Fruit fly (Drosophila melanogaster): ENCODE results near the gene Rb97D.

Rb97D gene

dm6 chr3R:26893621-26894316, 18.2 kb upstream of the Rb97D start (continued):
- peak; percentile 10 for TF ChIP-seq Sp1 (GFP tag; optimal IDR thresholded peaks at IDR 0.05)
- no peak for TF ChIP-seq CrebA (GFP tag; optimal IDR thresholded peaks at IDR 0.05; ENCODE audit: borderline replicate concordance)
- peak in 1 of 2 experiments; percentile 47 for TF ChIP-seq foxo (GFP tag; optimal IDR thresholded peaks at IDR 0.05)
- TF ChIP-seq Abd-B (GFP tag; optimal IDR thresholded peaks at IDR 0.05), result no peak
- no peak for TF ChIP-seq CG32264 (GFP tag; optimal IDR thresholded peaks at IDR 0.05)
- no peak for TF ChIP-seq tai (GFP tag; optimal IDR thresholded peaks at IDR 0.05)
- TF ChIP-seq rgr (GFP tag; optimal IDR thresholded peaks at IDR 0.05), result peak; percentile 29
- TF ChIP-seq ey (GFP tag; optimal IDR thresholded peaks at IDR 0.05), result peak; percentile 43
- no peak for TF ChIP-seq sage (GFP tag; optimal IDR thresholded peaks at IDR 0.05)
- TF ChIP-seq lola (GFP tag; optimal IDR thresholded peaks at IDR 0.05), result no peak
- no peak for TF ChIP-seq Vsx2 (GFP tag; optimal IDR thresholded peaks at IDR 0.05; ENCODE audit: partially characterized antibody)

- TF ChIP-seq tai (GFP tag; optimal IDR thresholded peaks at IDR 0.05), result no peak
- TF ChIP-seq br (GFP tag; optimal IDR thresholded peaks at IDR 0.05), result peak; percentile 52
- TF ChIP-seq woc (GFP tag; optimal IDR thresholded peaks at IDR 0.05), result peak; percentile 27
- TF ChIP-seq ey (GFP tag; optimal IDR thresholded peaks at IDR 0.05), result peak; percentile 59
- no peak for TF ChIP-seq dsf (GFP tag; optimal IDR thresholded peaks at IDR 0.05; ENCODE audit: borderline replicate concordance)
- TF ChIP-seq Abd-B (GFP tag; optimal IDR thresholded peaks at IDR 0.05), result no peak
- TF ChIP-seq OdsH (GFP tag; optimal IDR thresholded peaks at IDR 0.05), result peak; percentile 36
- TF ChIP-seq fru (GFP tag; optimal IDR thresholded peaks at IDR 0.05), result peak; percentile 7
- TF ChIP-seq sv (GFP tag; optimal IDR thresholded peaks at IDR 0.05), result no peak
- TF ChIP-seq foxo (GFP tag; optimal IDR thresholded peaks at IDR 0.05), result peak in 1 of 2 experiments; percentile 51
- peak; percentile 26 for TF ChIP-seq rgr (GFP tag; optimal IDR thresholded peaks at IDR 0.05)
- TF ChIP-seq dl (GFP tag; optimal IDR thresholded peaks at IDR 0.05; ENCODE audit: insufficient read depth in 1 of 2, partially characterized antibody in 2 of 2), result no peak
- TF ChIP-seq Hnf4 (GFP tag; optimal IDR thresholded peaks at IDR 0.05), result peak; percentile 33
- TF ChIP-seq psq (GFP tag; optimal IDR thresholded peaks at IDR 0.05), result peak; percentile 27
These were observed 17.2 kb upstream of the Rb97D start for dm6 chr3R:26892764-26893163.

DNA sequence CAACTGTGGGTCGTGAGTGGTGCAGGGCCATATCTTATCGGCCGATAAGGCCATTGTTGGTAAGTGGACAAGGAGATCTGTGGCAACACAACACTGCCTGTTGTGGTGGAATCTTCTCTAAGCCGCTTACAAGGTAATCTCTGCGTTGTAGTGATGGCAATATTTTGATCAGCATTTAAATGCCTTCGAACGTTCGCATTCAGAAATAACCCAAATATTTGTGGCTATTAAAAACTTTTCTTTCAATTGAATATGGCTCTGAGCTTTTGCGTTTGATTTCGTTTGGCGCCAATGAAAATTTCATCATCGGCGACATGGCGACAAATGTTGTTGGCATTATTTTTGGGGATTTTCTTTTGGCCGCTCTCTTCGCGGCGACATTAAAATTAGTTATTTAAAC, 15.0 kb upstream of the Rb97D start:
- TF ChIP-seq Hnf4 (GFP tag; optimal IDR thresholded peaks at IDR 0.05) (no peak), Dfd (GFP tag; optimal IDR thresholded peaks at IDR 0.05) (no peak), sage (GFP tag; optimal IDR thresholded peaks at IDR 0.05) (no peak), OdsH (GFP tag; optimal IDR thresholded peaks at IDR 0.05) (no peak), rgr (GFP tag; optimal IDR thresholded peaks at IDR 0.05) (no peak), Rel (GFP tag; optimal IDR thresholded peaks at IDR 0.05) (no peak), Rel (tag; optimal IDR thresholded peaks at IDR 0.05) (no peak), CG32264 (GFP tag; optimal IDR thresholded peaks at IDR 0.05) (no peak)

DNA sequence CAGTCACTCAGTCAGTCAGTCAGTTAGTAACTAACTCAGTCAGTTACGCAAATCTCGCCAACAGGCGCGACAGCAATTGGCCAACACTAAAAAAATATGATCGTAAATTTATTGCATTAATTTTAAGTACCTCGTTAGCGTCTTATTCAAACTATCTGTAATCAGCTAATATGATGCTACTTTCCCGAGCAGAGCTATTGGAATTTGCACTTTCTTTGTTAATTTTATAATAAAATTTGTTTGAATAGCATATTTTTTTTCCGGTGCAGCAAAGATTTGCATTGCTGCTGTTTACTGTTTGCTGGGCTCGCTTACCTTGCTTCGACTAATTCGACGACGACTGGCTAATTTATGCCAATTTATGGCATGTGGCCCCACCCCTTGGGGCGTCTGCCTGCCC, 14.5 kb upstream of the Rb97D start:
- TF ChIP-seq Myc (optimal IDR thresholded peaks at IDR 0.05) (no peak), sv (GFP tag; optimal IDR thresholded peaks at IDR 0.05) (no peak), h (GFP tag; optimal IDR thresholded peaks at IDR 0.05) (no peak), jim (GFP tag; optimal IDR thresholded peaks at IDR 0.05) (no peak), Hnf4 (GFP tag; optimal IDR thresholded peaks at IDR 0.05) (no peak)

DNA sequence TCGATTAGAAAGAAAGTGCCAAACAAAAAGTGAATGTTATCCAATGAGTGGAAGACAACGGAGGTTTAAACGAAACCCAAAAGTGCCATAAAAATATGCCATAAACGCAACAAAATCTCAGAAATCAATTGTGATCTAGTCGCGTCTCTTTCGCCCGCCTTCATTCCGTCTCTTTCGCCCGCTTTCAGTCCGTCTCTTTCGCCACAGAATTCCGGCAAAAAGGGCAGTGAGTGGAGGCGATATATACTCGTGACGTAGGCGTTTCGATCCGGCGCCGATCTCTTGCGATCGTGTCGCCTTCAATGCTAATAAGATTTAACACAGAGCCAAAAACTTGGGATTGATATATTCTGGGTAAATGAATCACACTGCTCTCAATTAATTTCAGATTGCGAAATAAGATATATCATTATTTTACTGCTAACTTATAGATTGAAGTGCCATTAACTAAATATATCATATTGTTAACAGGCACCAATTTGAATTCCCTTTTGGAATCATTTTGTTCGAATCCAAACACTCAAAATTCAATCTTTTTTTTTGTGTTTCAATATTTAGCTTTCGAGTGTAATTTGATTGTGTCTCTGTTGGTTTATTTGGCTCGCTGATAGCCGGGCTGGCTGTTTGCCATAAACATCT, 12.7 kb upstream of the Rb97D start:
- TF ChIP-seq lola (GFP tag; optimal IDR thresholded peaks at IDR 0.05) (no peak), CG32264 (GFP tag; optimal IDR thresholded peaks at IDR 0.05) (peak; percentile 13), foxo (GFP tag; optimal IDR thresholded peaks at IDR 0.05) (peak in 1 of 2 experiments; percentile 56), br (GFP tag; optimal IDR thresholded peaks at IDR 0.05) (peak; percentile 62), ey (GFP tag; optimal IDR thresholded peaks at IDR 0.05) (peak; percentile 60), h (GFP tag; optimal IDR thresholded peaks at IDR 0.05) (peak; percentile 72), rgr (GFP tag; optimal IDR thresholded peaks at IDR 0.05) (peak; percentile 59), OdsH (GFP tag; optimal IDR thresholded peaks at IDR 0.05) (peak; percentile 58), Dif (GFP tag; optimal IDR thresholded peaks at IDR 0.05; ENCODE audit: partially characterized antibody) (no peak), psq (GFP tag; optimal IDR thresholded peaks at IDR 0.05) (peak; percentile 46), Hnf4 (GFP tag; optimal IDR thresholded peaks at IDR 0.05) (peak; percentile 44), Sp1 (GFP tag; optimal IDR thresholded peaks at IDR 0.05) (peak; percentile 33), woc (GFP tag; optimal IDR thresholded peaks at IDR 0.05) (peak; percentile 3), fru (GFP tag; optimal IDR thresholded peaks at IDR 0.05) (peak; percentile 64), Dfd (GFP tag; optimal IDR thresholded peaks at IDR 0.05) (no peak), HLH106 (tag; optimal IDR thresholded peaks at IDR 0.05) (peak; percentile 66), Rel (GFP tag; optimal IDR thresholded peaks at IDR 0.05) (no peak), Rel (tag; optimal IDR thresholded peaks at IDR 0.05) (peak; percentile 6), sage (GFP tag; optimal IDR thresholded peaks at IDR 0.05) (no peak), Vsx2 (GFP tag; optimal IDR thresholded peaks at IDR 0.05; ENCODE audit: partially characterized antibody) (no peak)
